Fruit fly (Drosophila melanogaster): ENCODE results near the gene CG14377.

The CG14377 gene

dm6 chr3R:13404841-13405441 is 7.3 kb downstream of the CG14377 start, which contains the start of gene yellow-e3:
TSS of gene yellow-e3 (minus strand) at chr3R:13404870.
- TF ChIP-seq CG8159 (tag; optimal IDR thresholded peaks at IDR 0.05), result no peak
- no peak for TF ChIP-seq Pif1A (GFP tag; optimal IDR thresholded peaks at IDR 0.05)
- TF ChIP-seq CG32121 (GFP tag; IDR thresholded peaks at IDR 0.05), result no peak
- no peak for TF ChIP-seq CG14655 (GFP tag; optimal IDR thresholded peaks at IDR 0.05)
- TF ChIP-seq gl (tag; optimal IDR thresholded peaks at IDR 0.05), result no peak
- TF ChIP-seq EcR (GFP tag; optimal IDR thresholded peaks at IDR 0.05), result no peak

dm6 chr3R:13406898-13407297 is 9.3 kb downstream of the CG14377 start, which contains the start of gene yellow-e2:
TSS of gene yellow-e2 (minus strand) at chr3R:13406998.
- no peak for TF ChIP-seq CG15710 (tag; optimal IDR thresholded peaks at IDR 0.05)
- TF ChIP-seq Pif1B (GFP tag; optimal IDR thresholded peaks at IDR 0.05), result no peak
- TF ChIP-seq Ets98B (GFP tag; IDR thresholded peaks at IDR 0.05), result no peak
- TF ChIP-seq CG14655 (GFP tag; optimal IDR thresholded peaks at IDR 0.05), result no peak
- no peak for TF ChIP-seq Pif1A (GFP tag; optimal IDR thresholded peaks at IDR 0.05)
- TF ChIP-seq CG8159 (tag; optimal IDR thresholded peaks at IDR 0.05), result peak; percentile 35
- TF ChIP-seq CG17806 (tag; optimal IDR thresholded peaks at IDR 0.05), result no peak

dm6 chr3R:13412704-13413103 is 15.1 kb downstream of the CG14377 start:
- TF ChIP-seq Ets98B (GFP tag; IDR thresholded peaks at IDR 0.05) (peak; percentile 32), EcR (GFP tag; optimal IDR thresholded peaks at IDR 0.05) (no peak), Pif1B (GFP tag; optimal IDR thresholded peaks at IDR 0.05) (no peak), CG32121 (GFP tag; IDR thresholded peaks at IDR 0.05) (peak; percentile 18; the same call in 1 of the 2 replicates), CG8301 (tag; optimal IDR thresholded peaks at IDR 0.05) (no peak), CG14655 (GFP tag; optimal IDR thresholded peaks at IDR 0.05) (no peak)

- 0 out of 3 replicates have a peak, but pooled peaks have one; percentile 19 for TF ChIP-seq CG4496 (GFP tag; IDR thresholded peaks at IDR 0.05)
- no peak for TF ChIP-seq CG34367 (tag; optimal IDR thresholded peaks at IDR 0.05)
- no peak for TF ChIP-seq Snoo (tag; optimal IDR thresholded peaks at IDR 0.05)
- TF ChIP-seq CG9948 (tag; optimal IDR thresholded peaks at IDR 0.05), result no peak
- TF ChIP-seq CG14655 (GFP tag; optimal IDR thresholded peaks at IDR 0.05), result no peak
Measured at dm6 chr3R:13415186-13415585, 17.6 kb downstream of the CG14377 start, which contains the start of gene yellow-e. TSS of gene yellow-e (minus strand) at chr3R:13415286.

dm6 chr3R:13417067-13417595 is 19.5 kb downstream of the CG14377 start:
- no peak for TF ChIP-seq CG8159 (tag; optimal IDR thresholded peaks at IDR 0.05)
- TF ChIP-seq Snoo (tag; optimal IDR thresholded peaks at IDR 0.05), result no peak
- TF ChIP-seq CG8301 (tag; optimal IDR thresholded peaks at IDR 0.05), result no peak
- TF ChIP-seq EcR (GFP tag; optimal IDR thresholded peaks at IDR 0.05), result no peak
- TF ChIP-seq Ets98B (GFP tag; IDR thresholded peaks at IDR 0.05), result no peak
- no peak for TF ChIP-seq Pif1B (GFP tag; optimal IDR thresholded peaks at IDR 0.05)
- no peak for TF ChIP-seq CG34367 (tag; optimal IDR thresholded peaks at IDR 0.05)
- TF ChIP-seq CG15710 (tag; optimal IDR thresholded peaks at IDR 0.05), result no peak
- no peak for TF ChIP-seq rn (GFP tag; IDR thresholded peaks at IDR 0.05)
- TF ChIP-seq CG9948 (tag; optimal IDR thresholded peaks at IDR 0.05), result no peak
- no peak for TF ChIP-seq fd96Ca (GFP tag; IDR thresholded peaks at IDR 0.05)
- no peak for TF ChIP-seq CG32121 (GFP tag; IDR thresholded peaks at IDR 0.05)
- TF ChIP-seq CG17806 (tag; optimal IDR thresholded peaks at IDR 0.05), result no peak
- no peak for TF ChIP-seq gl (tag; optimal IDR thresholded peaks at IDR 0.05)
- TF ChIP-seq CG10348 (GFP tag; IDR thresholded peaks at IDR 0.05), result no peak
- TF ChIP-seq CG4496 (GFP tag; IDR thresholded peaks at IDR 0.05), result no peak
- TF ChIP-seq D1 (tag; optimal IDR thresholded peaks at IDR 0.05), result no peak

dm6 chr3R:13419979-13420378 is 22.3 kb downstream of the CG14377 start, which contains the start of gene Ir87a:
TSS of gene Ir87a (plus strand) at chr3R:13420279.
- no peak for TF ChIP-seq CG14655 (GFP tag; optimal IDR thresholded peaks at IDR 0.05)
- TF ChIP-seq fd96Ca (GFP tag; IDR thresholded peaks at IDR 0.05), result no peak
- TF ChIP-seq gl (tag; optimal IDR thresholded peaks at IDR 0.05), result no peak
- no peak for TF ChIP-seq CG8159 (tag; optimal IDR thresholded peaks at IDR 0.05)
- no peak for TF ChIP-seq CG8301 (tag; optimal IDR thresholded peaks at IDR 0.05)
- TF ChIP-seq CG10348 (GFP tag; IDR thresholded peaks at IDR 0.05), result no peak

dm6 chr3R:13422178-13422577 is 24.5 kb downstream of the CG14377 start:
- TF ChIP-seq rn (GFP tag; IDR thresholded peaks at IDR 0.05) (no peak), CG8301 (tag; optimal IDR thresholded peaks at IDR 0.05) (no peak), EcR (GFP tag; optimal IDR thresholded peaks at IDR 0.05) (no peak), CG32121 (GFP tag; IDR thresholded peaks at IDR 0.05) (no peak), Snoo (tag; optimal IDR thresholded peaks at IDR 0.05) (no peak), CG9948 (tag; optimal IDR thresholded peaks at IDR 0.05) (no peak), CG17806 (tag; optimal IDR thresholded peaks at IDR 0.05) (no peak), CG15710 (tag; optimal IDR thresholded peaks at IDR 0.05) (no peak), CG10348 (GFP tag; IDR thresholded peaks at IDR 0.05) (no peak), CG13204 (GFP tag; optimal IDR thresholded peaks at IDR 0.05) (no peak), Pif1A (GFP tag; optimal IDR thresholded peaks at IDR 0.05) (no peak)

Data from whole organism, pupa.